Worm (Caenorhabditis elegans) whole organism, early embryonic: ENCODE data around the gene srx-119.

Experiments used
- aly-1 ChIP-seq: sonication (generic microtip); optimal IDR thresholded peaks from 2 replicates; lab custom pipeline; 2016; ENCODE audit warnings: missing genetic modification characterization, missing compliant biosample characterization
- ama-1 ChIP-seq: fragments of 150-350 bp; optimal IDR thresholded peaks from 2 replicates; lab custom pipeline; 2014
- ceh-36 ChIP-seq: sonication (generic microtip); optimal IDR thresholded peaks from 2 replicates; lab custom pipeline; 2016; ENCODE audit warnings: missing genetic modification characterization, inconsistent platforms, missing compliant biosample characterization
- flt-1 ChIP-seq: fragments of 200-800 bp; sonication (Bioruptor generic); IDR thresholded peaks from 2 replicates; pipeline ENCODE4 v1.3.6; 2022; ENCODE audit warnings: missing genetic modification characterization, missing compliant biosample characterization
- hmbx-1 ChIP-seq: sonication (generic microtip); optimal IDR thresholded peaks from 2 replicates; lab custom pipeline; 2016; ENCODE audit warnings: mild to moderate bottlenecking, missing genetic modification characterization, missing compliant biosample characterization
- pes-1 ChIP-seq: fragments of 200-800 bp; sonication (Bioruptor generic); IDR thresholded peaks from 2 replicates; pipeline ENCODE4 v1.3.6; 2022; ENCODE audit warnings: missing genetic modification reagents, missing genetic modification characterization, missing compliant biosample characterization
- scrt-1 ChIP-seq: fragments of 200-800 bp; sonication (Bioruptor generic); IDR thresholded peaks from 2 replicates; pipeline ENCODE4 v1.3.6; 2022; ENCODE audit warnings: missing genetic modification characterization, missing compliant biosample characterization

DNA sequence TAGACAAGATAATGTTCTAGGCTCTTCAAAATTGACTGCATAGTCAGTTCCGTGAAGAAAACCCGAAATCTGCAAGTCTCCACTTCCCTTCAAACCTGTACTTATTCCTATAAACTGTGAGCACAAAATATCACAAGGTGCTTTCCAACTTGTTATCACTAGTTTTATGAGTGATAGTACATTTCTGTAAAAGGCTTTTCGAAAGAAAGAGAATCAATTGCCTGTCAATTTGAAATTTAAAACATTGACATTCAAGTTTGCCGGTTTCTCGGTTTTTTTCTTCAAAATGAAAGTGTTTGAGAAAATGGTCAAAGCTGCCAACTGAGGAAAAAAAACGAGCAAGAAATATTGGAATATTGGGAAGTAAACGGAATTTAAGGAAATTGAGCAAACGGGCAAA is 10.0 kb upstream of the srx-119 start:
- no peak for TF ChIP-seq flt-1 (GFP tag; lab: Robert Waterston, UW)
- TF ChIP-seq ama-1 (lab: Kevin White, UChicago): no peak
- no peak for TF ChIP-seq scrt-1 (GFP tag; lab: Robert Waterston, UW)
- TF ChIP-seq aly-1 (tag; lab: Kevin White, UChicago): no peak
- TF ChIP-seq hmbx-1 (tag; lab: Kevin White, UChicago): no peak
- TF ChIP-seq pes-1 (GFP tag; lab: Robert Waterston, UW): no peak
- no peak for TF ChIP-seq ceh-36
